Worm (Caenorhabditis elegans) whole organism, L3 larva: ENCODE data around the gene coq-2.

Experiments used
- ZK546.5 ChIP-seq: sonication (generic microtip); optimal IDR thresholded peaks from 2 replicates; lab custom pipeline; 2017; ENCODE audit warnings: missing biosample characterization, missing genetic modification characterization
- fos-1 ChIP-seq: fragments of 150-350 bp; optimal IDR thresholded peaks from 2 replicates; lab custom pipeline; 2014; ENCODE audit warnings: missing biosample characterization, missing genetic modification characterization
- nfya-1 ChIP-seq: sonication (generic microtip); optimal IDR thresholded peaks from 2 replicates; lab custom pipeline; 2017; ENCODE audit warnings: missing genetic modification characterization, mild to moderate bottlenecking, missing compliant biosample characterization, antibody characterized with exemption, moderate library complexity; ENCODE audit not compliant: insufficient read depth

ce11 chrIII:6974952-6975351 lies 39.2 kb downstream of the coq-2 start:
- no peak for TF ChIP-seq fos-1 (tag; lab: Kevin White, UChicago)
- TF ChIP-seq ZK546.5 (tag; lab: Kevin White, UChicago), result no peak
- TF ChIP-seq nfya-1 (tag; lab: Kevin White, UChicago), result no peak
